Worm (Caenorhabditis elegans): ENCODE measurements around the gene cah-3.
A peak's percentile ranks its signal among the peaks of the same experiment; 100 is the strongest.

ce11 chrX:16445793-16446248 is 41.5 kb upstream of the cah-3 start, which contains the start of gene twf-2:
- TF ChIP-seq flt-1 (GFP tag; IDR thresholded peaks at IDR 0.05) (0 out of 2 replicates have a peak, but pooled peaks have one; percentile 39), ama-1 (optimal IDR thresholded peaks at IDR 0.05) (no peak), hmg-4 (GFP tag; optimal IDR thresholded peaks at IDR 0.05) (peak; percentile 93), ceh-13 (GFP tag; optimal IDR thresholded peaks at IDR 0.05) (no peak), hmbx-1 (tag; optimal IDR thresholded peaks at IDR 0.05) (no peak)
